Worm (Caenorhabditis elegans) whole organism, L2 larva: Measurements from ENCODE around the gene srx-68.

Source experiments
- crh-2 ChIP-seq: sonication (generic microtip); optimal IDR thresholded peaks from 2 replicates; lab custom pipeline; 2017; ENCODE audit warnings: missing biosample characterization, missing genetic modification characterization
- elt-3 ChIP-seq: sonication (generic microtip); optimal IDR thresholded peaks from 2 replicates; lab custom pipeline; 2017; ENCODE audit warnings: missing biosample characterization, missing genetic modification characterization
- sma-3 ChIP-seq: sonication (generic microtip); optimal IDR thresholded peaks from 2 replicates; lab custom pipeline; 2016; ENCODE audit warnings: missing genetic modification reagents, missing genetic modification characterization, missing compliant biosample characterization

- TF ChIP-seq elt-3 (no peak), crh-2 (tag; lab: Kevin White, UChicago) (no peak), sma-3 (GFP tag; lab: Kevin White, UChicago) (no peak)
These were observed 43.7 kb upstream of the srx-68 start, which contains the start of gene nhr-157 for ce11 chrV:3868905-3869304.
